Fruit fly (Drosophila melanogaster) whole organism, embryonic: ENCODE data around the gene Pis.

Source experiments
- Aef1 ChIP-seq: fragments of 200-800 bp; sonication (Bioruptor generic); IDR thresholded peaks from 3 replicates; pipeline ENCODE4 v1.3.6; 2022; ENCODE audit warnings: missing biosample characterization, missing genetic modification characterization
- Awh ChIP-seq: fragments of 200-800 bp; sonication (Bioruptor generic); IDR thresholded peaks from 2 replicates; pipeline ENCODE4, ENCODE4 v1.3.6; 2022; ENCODE audit warnings: missing biosample characterization, missing genetic modification characterization
- CG10565 ChIP-seq: fragments of 200-800 bp; sonication (Bioruptor generic); optimal IDR thresholded peaks from 3 replicates; lab custom pipeline; 2016; ENCODE audit warnings: missing biosample characterization, mild to moderate bottlenecking, missing genetic modification characterization
- CG11093 ChIP-seq: fragments of 200-800 bp; sonication (Bioruptor generic); IDR thresholded peaks from 3 replicates; pipeline ENCODE4 v1.3.6; 2022; ENCODE audit warnings: missing biosample characterization, missing genetic modification characterization
- CG12104 ChIP-seq: fragments of 200-800 bp; sonication (Bioruptor generic); optimal IDR thresholded peaks from 3 replicates; lab custom pipeline; 2016; ENCODE audit warnings: missing biosample characterization, missing genetic modification characterization
- CG12299 ChIP-seq: fragments of 200-800 bp; sonication (Bioruptor generic); optimal IDR thresholded peaks from 2 replicates; lab custom pipeline; 2018; ENCODE audit warnings: missing biosample characterization, mild to moderate bottlenecking, missing genetic modification characterization
- CG12769 ChIP-seq: fragments of 200-800 bp; sonication (Bioruptor generic); optimal IDR thresholded peaks from 2 replicates; lab custom pipeline; 2019; ENCODE audit warnings: missing biosample characterization, mild to moderate bottlenecking, missing genetic modification characterization, moderate library complexity
- CG13123 ChIP-seq: fragments of 200-800 bp; sonication (Bioruptor generic); optimal IDR thresholded peaks from 2 replicates; lab custom pipeline; 2016; ENCODE audit warnings: missing biosample characterization, missing genetic modification characterization
- CG14965 ChIP-seq: fragments of 200-800 bp; sonication (Bioruptor generic); optimal IDR thresholded peaks from 2 replicates; lab custom pipeline; 2016; ENCODE audit warnings: missing biosample characterization, missing genetic modification characterization, borderline replicate concordance
- CG15696 ChIP-seq: fragments of 200-800 bp; sonication (Bioruptor generic); optimal IDR thresholded peaks from 2 replicates; lab custom pipeline; 2019; ENCODE audit warnings: missing biosample characterization, mild to moderate bottlenecking, missing genetic modification characterization, moderate library complexity
- CG17186 ChIP-seq: fragments of 200-800 bp; sonication (Bioruptor generic); optimal IDR thresholded peaks from 3 replicates; lab custom pipeline; 2017; ENCODE audit warnings: missing biosample characterization, missing genetic modification reagents, missing genetic modification characterization
- CG17359 ChIP-seq: fragments of 200-800 bp; sonication (Bioruptor generic); optimal IDR thresholded peaks from 3 replicates; lab custom pipeline; 2018; ENCODE audit warnings: missing biosample characterization, mild to moderate bottlenecking, missing genetic modification characterization, moderate library complexity
- CG17568 ChIP-seq: fragments of 200-800 bp; sonication (Bioruptor generic); optimal IDR thresholded peaks from 2 replicates; lab custom pipeline; 2018; ENCODE audit warnings: missing biosample characterization, mild to moderate bottlenecking, missing genetic modification characterization, moderate library complexity
- CG18619 ChIP-seq: fragments of 200-800 bp; sonication (Bioruptor generic); optimal IDR thresholded peaks from 3 replicates; lab custom pipeline; 2017; ENCODE audit warnings: missing biosample characterization, mild to moderate bottlenecking, missing genetic modification characterization
- CG2116 ChIP-seq: fragments of 200-800 bp; sonication (Bioruptor generic); optimal IDR thresholded peaks from 3 replicates; lab custom pipeline; 2018; ENCODE audit warnings: missing biosample characterization, mild to moderate bottlenecking, missing genetic modification characterization
- CG2678 ChIP-seq: fragments of 200-800 bp; sonication (Bioruptor generic); optimal IDR thresholded peaks from 3 replicates; lab custom pipeline; 2019; ENCODE audit warnings: missing biosample characterization, mild to moderate bottlenecking, missing genetic modification characterization, moderate library complexity
- CG31388 ChIP-seq: fragments of 200-800 bp; sonication (Bioruptor generic); optimal IDR thresholded peaks from 2 replicates; lab custom pipeline; 2016; ENCODE audit warnings: missing biosample characterization, missing genetic modification characterization
- CG3281 ChIP-seq: fragments of 200-800 bp; sonication (Bioruptor generic); optimal IDR thresholded peaks from 3 replicates; lab custom pipeline; 2017; ENCODE audit warnings: missing biosample characterization, mild to moderate bottlenecking, missing genetic modification characterization
- CG33213 ChIP-seq: fragments of 200-800 bp; sonication (Bioruptor generic); optimal IDR thresholded peaks from 3 replicates; lab custom pipeline; 2016; ENCODE audit warnings: missing biosample characterization, missing genetic modification characterization
- CG4730 ChIP-seq: fragments of 200-800 bp; sonication (Bioruptor generic); IDR thresholded peaks from 2 replicates; pipeline ENCODE4 v1.3.6; 2022; ENCODE audit warnings: missing biosample characterization, missing genetic modification characterization
- CG6791 ChIP-seq: fragments of 200-800 bp; sonication (Bioruptor generic); IDR thresholded peaks from 3 replicates; pipeline ENCODE4 v1.3.6; 2022; ENCODE audit warnings: missing biosample characterization, missing genetic modification characterization; ENCODE audit not compliant: partially characterized antibody
- CG7357 ChIP-seq: fragments of 200-800 bp; sonication (Bioruptor generic); IDR thresholded peaks from 3 replicates; pipeline ENCODE4 v1.3.6; 2022; ENCODE audit warnings: missing biosample characterization, missing genetic modification characterization
- CG7839 ChIP-seq: fragments of 200-800 bp; sonication (Bioruptor generic); optimal IDR thresholded peaks from 3 replicates; lab custom pipeline; 2018; ENCODE audit warnings: missing biosample characterization, mild to moderate bottlenecking, missing genetic modification characterization, moderate library complexity
- Dll ChIP-seq: fragments of 200-800 bp; sonication (Bioruptor generic); IDR thresholded peaks from 4 replicates; pipeline ENCODE4 v1.3.6; 2022; ENCODE audit warnings: missing biosample characterization, missing genetic modification characterization; ENCODE audit not compliant: partially characterized antibody
- HmgD ChIP-seq: fragments of 200-800 bp; sonication (Bioruptor generic); optimal IDR thresholded peaks from 3 replicates; lab custom pipeline; 2016; ENCODE audit warnings: missing biosample characterization, missing genetic modification characterization
- Kr ChIP-seq: fragments of 200-800 bp; sonication (Bioruptor generic); optimal IDR thresholded peaks from 2 replicates; lab custom pipeline; 2017; ENCODE audit warnings: missing biosample characterization, mild to moderate bottlenecking, missing genetic modification characterization
- Neu2 ChIP-seq: fragments of 200-800 bp; sonication (Bioruptor generic); optimal IDR thresholded peaks from 3 replicates; lab custom pipeline; 2016; ENCODE audit warnings: missing biosample characterization, missing genetic modification characterization, borderline replicate concordance
- Ssrp ChIP-seq: fragments of 200-800 bp; sonication (Bioruptor generic); optimal IDR thresholded peaks from 2 replicates; lab custom pipeline; 2018; ENCODE audit warnings: missing biosample characterization, mild to moderate bottlenecking, missing genetic modification characterization, moderate library complexity
- Usf ChIP-seq: fragments of 200-800 bp; sonication (Bioruptor generic); optimal IDR thresholded peaks from 2 replicates; lab custom pipeline; 2017; ENCODE audit warnings: missing genotype, missing biosample characterization, missing genetic modification characterization
- abd-A ChIP-seq: fragments of 200-800 bp; sonication (Bioruptor generic); optimal IDR thresholded peaks from 3 replicates; lab custom pipeline; 2019; ENCODE audit warnings: missing biosample characterization, mild to moderate bottlenecking, missing genetic modification characterization, moderate library complexity
- ase ChIP-seq: fragments of 200-800 bp; sonication (Bioruptor generic); IDR thresholded peaks from 3 replicates; pipeline ENCODE4 v1.3.6; 2022; ENCODE audit warnings: missing biosample characterization, missing genetic modification characterization
- az2 ChIP-seq: fragments of 200-800 bp; sonication (Bioruptor generic); optimal IDR thresholded peaks from 3 replicates; lab custom pipeline; 2016; ENCODE audit warnings: missing biosample characterization, missing genetic modification characterization
- chn ChIP-seq: fragments of 200-800 bp; sonication (Bioruptor generic); optimal IDR thresholded peaks from 2 replicates; lab custom pipeline; 2016; ENCODE audit warnings: missing biosample characterization, missing genetic modification characterization
- croc ChIP-seq: fragments of 200-800 bp; sonication (Bioruptor generic); conservative IDR thresholded peaks from 3 replicates; pipeline ENCODE4 v1.3.6; 2022; ENCODE audit warnings: missing biosample characterization, missing genetic modification characterization
- emc ChIP-seq: fragments of 200-800 bp; sonication (Bioruptor generic); optimal IDR thresholded peaks from 2 replicates; lab custom pipeline; 2016; ENCODE audit warnings: missing biosample characterization, missing genetic modification characterization
- en ChIP-seq: fragments of 200-800 bp; sonication (Bioruptor generic); optimal IDR thresholded peaks from 2 replicates; lab custom pipeline; 2016; ENCODE audit warnings: missing biosample characterization, missing genetic modification characterization
- jumu ChIP-seq: fragments of 200-800 bp; sonication (Bioruptor generic); optimal IDR thresholded peaks from 3 replicates; lab custom pipeline; 2016; ENCODE audit warnings: missing biosample characterization, missing genetic modification characterization
- kah ChIP-seq: fragments of 200-800 bp; sonication (Bioruptor generic); optimal IDR thresholded peaks from 2 replicates; lab custom pipeline; 2018; ENCODE audit warnings: missing biosample characterization, mild to moderate bottlenecking, missing genetic modification characterization
- lab ChIP-seq: fragments of 200-800 bp; sonication (Bioruptor generic); optimal IDR thresholded peaks from 3 replicates; lab custom pipeline; 2017; ENCODE audit warnings: missing biosample characterization, missing genetic modification characterization, mild to moderate bottlenecking, moderate library complexity, missing genetic modification reagents
- mirr ChIP-seq: fragments of 200-800 bp; sonication (Bioruptor generic); optimal IDR thresholded peaks from 3 replicates; lab custom pipeline; 2018; ENCODE audit warnings: missing biosample characterization, mild to moderate bottlenecking, missing genetic modification characterization
- nau ChIP-seq: fragments of 200-800 bp; sonication (Bioruptor generic); optimal IDR thresholded peaks from 3 replicates; lab custom pipeline; 2017; ENCODE audit warnings: missing biosample characterization, mild to moderate bottlenecking, missing genetic modification characterization, missing genetic modification reagents
- nerfin-1 ChIP-seq: fragments of 200-800 bp; sonication (Bioruptor generic); optimal IDR thresholded peaks from 3 replicates; lab custom pipeline; 2019; ENCODE audit warnings: missing biosample characterization, mild to moderate bottlenecking, missing genetic modification characterization, moderate library complexity
- pros ChIP-seq: fragments of 200-800 bp; sonication (Bioruptor generic); optimal IDR thresholded peaks from 3 replicates; lab custom pipeline; 2019; ENCODE audit warnings: missing biosample characterization, mild to moderate bottlenecking, missing genetic modification characterization, moderate library complexity
- sr ChIP-seq: fragments of 200-800 bp; sonication (Bioruptor generic); IDR thresholded peaks from 3 replicates; pipeline ENCODE4 v1.3.6; 2022; ENCODE audit warnings: missing biosample characterization, missing genetic modification characterization
- toy ChIP-seq: fragments of 200-800 bp; sonication (Bioruptor generic); IDR thresholded peaks from 2 replicates; pipeline ENCODE4 v1.3.6; 2022; ENCODE audit warnings: missing biosample characterization, missing genetic modification characterization
- trh ChIP-seq: fragments of 200-800 bp; sonication (Bioruptor generic); optimal IDR thresholded peaks from 2 replicates; lab custom pipeline; 2016; ENCODE audit warnings: missing biosample characterization, missing genetic modification characterization
- tx ChIP-seq: fragments of 200-800 bp; sonication (Bioruptor generic); optimal IDR thresholded peaks from 2 replicates; lab custom pipeline; 2016; ENCODE audit warnings: missing biosample characterization, missing genetic modification characterization
- unpg ChIP-seq: fragments of 200-800 bp; sonication (Bioruptor generic); optimal IDR thresholded peaks from 3 replicates; lab custom pipeline; 2018; ENCODE audit warnings: missing biosample characterization, mild to moderate bottlenecking, missing genetic modification characterization, moderate library complexity
- wdn ChIP-seq: fragments of 200-800 bp; sonication (Bioruptor generic); IDR thresholded peaks from 2 replicates; pipeline ENCODE4 v1.3.6; 2022; ENCODE audit warnings: missing biosample characterization, missing genetic modification characterization
- zfh1 ChIP-seq: fragments of 200-800 bp; sonication (Bioruptor generic); IDR thresholded peaks from 3 replicates; pipeline ENCODE4 v1.3.6; 2022; ENCODE audit warnings: missing biosample characterization, missing genetic modification characterization

The Pis gene

DNA sequence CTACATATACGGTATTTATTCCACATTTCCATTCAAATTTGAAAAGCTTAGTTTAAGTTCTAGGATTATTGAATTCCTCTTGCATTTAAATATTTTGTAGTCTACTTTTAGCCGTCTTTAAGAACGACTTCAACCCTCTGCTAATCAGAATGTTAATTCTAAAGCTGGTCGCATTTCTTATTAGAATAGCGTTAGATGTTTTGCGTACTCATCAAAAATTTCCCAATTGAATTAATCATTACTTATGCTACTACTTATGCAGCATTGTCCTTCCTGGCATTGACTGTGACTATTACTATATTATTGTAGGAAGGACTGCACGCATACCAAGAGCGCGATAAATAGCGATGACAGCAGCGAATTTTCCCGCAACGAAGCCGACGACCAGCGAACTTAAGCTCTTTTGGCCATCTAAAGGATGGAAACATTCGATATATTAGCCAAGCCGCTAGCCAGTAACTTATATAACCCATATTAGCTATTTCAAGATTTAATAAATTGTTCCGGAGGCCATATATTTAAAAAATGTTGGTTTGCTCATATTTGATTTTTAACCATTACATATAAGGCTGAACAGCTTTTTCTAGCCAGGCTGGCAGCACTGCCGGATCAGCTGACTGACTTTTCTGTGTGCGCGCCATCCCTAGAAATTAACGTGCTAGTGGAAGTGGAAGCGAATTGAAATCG is 6.6 kb downstream of the Pis start, which contains the start of gene CG8128 (continued):
- TF ChIP-seq CG17186 (GFP tag; lab: Kevin White, UChicago), result peak; percentile 33
- TF ChIP-seq CG7839 (tag; lab: Kevin White, UChicago), result peak; percentile 16
- no peak for TF ChIP-seq CG18619 (GFP tag; lab: Kevin White, UChicago)
- no peak for TF ChIP-seq emc
- no peak for TF ChIP-seq HmgD
- no peak for TF ChIP-seq CG12299 (tag; lab: Kevin White, UChicago)
- TF ChIP-seq zfh1, result no peak
- TF ChIP-seq Aef1 (GFP tag; lab: Robert Waterston, UW), result no peak
- no peak for TF ChIP-seq nerfin-1 (tag; lab: Kevin White, UChicago)
- TF ChIP-seq CG31388 (GFP tag; lab: Kevin White, UChicago), result no peak
- TF ChIP-seq lab (GFP tag; lab: Kevin White, UChicago), result no peak
- no peak for TF ChIP-seq CG12769
- TF ChIP-seq Neu2 (GFP tag; lab: Kevin White, UChicago), result no peak
- TF ChIP-seq mirr, result no peak
- no peak for TF ChIP-seq Kr (GFP tag; lab: Kevin White, UChicago)
- no peak for TF ChIP-seq en (GFP tag; lab: Kevin White, UChicago)
- no peak for TF ChIP-seq CG33213 (GFP tag; lab: Kevin White, UChicago)
- TF ChIP-seq sr (GFP tag; lab: Robert Waterston, UW), result no peak
- no peak for TF ChIP-seq chn (GFP tag; lab: Kevin White, UChicago)
- no peak for TF ChIP-seq tx (GFP tag; lab: Kevin White, UChicago)
- TF ChIP-seq Usf, result no peak
- TF ChIP-seq CG3281 (GFP tag; lab: Kevin White, UChicago), result no peak
- no peak for TF ChIP-seq trh (GFP tag; lab: Kevin White, UChicago)
- TF ChIP-seq CG2116 (GFP tag; lab: Kevin White, UChicago), result no peak
- TF ChIP-seq abd-A (tag; lab: Kevin White, UChicago), result no peak
- TF ChIP-seq Awh (GFP tag; lab: Robert Waterston, UW), result no peak
- TF ChIP-seq Ssrp (tag; lab: Kevin White, UChicago), result no peak
- TF ChIP-seq Dll, result 0 out of 4 replicates have a peak, but pooled peaks have one; percentile 10
- TF ChIP-seq jumu (GFP tag; lab: Kevin White, UChicago), result no peak
- no peak for TF ChIP-seq croc
- TF ChIP-seq CG10565 (GFP tag; lab: Kevin White, UChicago), result no peak
- TF ChIP-seq CG4730 (GFP tag; lab: Robert Waterston, UW), result no peak
- TF ChIP-seq ase (GFP tag; lab: Robert Waterston, UW), result no peak
- TF ChIP-seq CG17568 (GFP tag; lab: Kevin White, UChicago), result no peak
- TF ChIP-seq nau (GFP tag; lab: Kevin White, UChicago), result no peak
- no peak for TF ChIP-seq CG11093 (GFP tag; lab: Robert Waterston, UW)
- TF ChIP-seq CG6791 (GFP tag; lab: Robert Waterston, UW), result no peak
- no peak for TF ChIP-seq kah (GFP tag; lab: Kevin White, UChicago)
- no peak for TF ChIP-seq wdn
- no peak for TF ChIP-seq CG14965 (GFP tag; lab: Kevin White, UChicago)
- TF ChIP-seq pros (GFP tag; lab: Kevin White, UChicago), result no peak
- TF ChIP-seq CG2678 (tag; lab: Kevin White, UChicago), result no peak
- TF ChIP-seq unpg, result no peak
- TF ChIP-seq CG7357 (GFP tag; lab: Robert Waterston, UW), result no peak
- no peak for TF ChIP-seq az2
- no peak for TF ChIP-seq CG15696 (tag; lab: Kevin White, UChicago)
- TF ChIP-seq CG17359, result no peak
- TF ChIP-seq CG13123, result no peak
- no peak for TF ChIP-seq toy
- no peak for TF ChIP-seq CG12104 (GFP tag; lab: Kevin White, UChicago)
